Fruit fly (Drosophila melanogaster): Measurements from ENCODE around the gene Plzf.

Gene Plzf

DNA sequence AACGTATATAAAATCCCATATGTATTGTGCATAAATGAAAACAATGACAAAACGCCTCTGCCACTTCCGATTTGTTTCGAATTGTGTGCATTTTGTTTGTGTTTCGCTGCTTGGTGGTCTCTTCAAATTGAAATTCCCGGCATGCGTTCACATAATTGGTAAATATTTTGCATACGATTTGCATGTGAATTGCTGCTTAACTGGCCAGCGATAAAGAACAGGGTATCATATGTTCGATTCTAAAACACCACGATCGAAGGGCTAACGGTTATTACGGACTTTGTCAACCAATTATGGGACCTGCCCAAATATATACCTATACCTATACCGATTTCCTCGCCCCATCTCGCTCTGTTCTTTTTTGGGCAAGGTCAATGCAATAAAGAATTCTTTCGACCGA lies 20.6 kb downstream of the Plzf start:
- TF ChIP-seq CG31627 (GFP tag; optimal IDR thresholded peaks at IDR 0.05) (no peak), svp (GFP tag) (peak; percentile 67), Eip93F (GFP tag; optimal IDR thresholded peaks at IDR 0.05) (no peak), cyc (GFP tag; optimal IDR thresholded peaks at IDR 0.05) (no peak), Met (GFP tag; optimal IDR thresholded peaks at IDR 0.05) (peak; percentile 22), dac (GFP tag; optimal IDR thresholded peaks at IDR 0.05) (no peak), topi (GFP tag; optimal IDR thresholded peaks at IDR 0.05) (peak; percentile 2), CG3919 (GFP tag; optimal IDR thresholded peaks at IDR 0.05) (no peak)

DNA sequence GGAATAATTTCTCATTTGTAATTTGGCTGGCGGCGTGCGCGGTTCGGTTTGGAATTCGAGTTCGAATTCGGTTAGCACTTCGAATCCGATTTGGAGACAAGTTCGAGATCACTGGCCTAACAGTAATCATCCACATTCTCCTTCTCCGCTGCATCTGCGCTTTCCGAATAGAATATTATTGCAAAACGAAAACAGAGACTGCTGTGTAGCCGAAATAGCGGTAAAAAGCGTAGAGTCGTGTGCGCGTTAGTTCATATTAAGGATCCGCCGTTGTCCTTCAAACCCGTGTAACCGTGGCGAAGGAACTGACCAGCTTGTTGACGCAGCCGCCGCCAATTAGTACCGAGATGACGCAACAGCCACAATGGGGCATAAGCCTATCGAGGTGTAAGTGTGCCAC lies 21.3 kb downstream of the Plzf start, which contains the start of gene dmGlut:
TSS of gene dmGlut (plus strand) at position 4 of the 400 bp plus-strand sequence.
- TF ChIP-seq CG8319 (GFP tag; optimal IDR thresholded peaks at IDR 0.05) (no peak), net (GFP tag; optimal IDR thresholded peaks at IDR 0.05) (no peak), CG34406 (GFP tag; optimal IDR thresholded peaks at IDR 0.05) (no peak), CG4318 (GFP tag; optimal IDR thresholded peaks at IDR 0.05) (no peak), CG6163 (GFP tag; IDR thresholded peaks at IDR 0.05) (no peak), CG6854 (GFP tag; optimal IDR thresholded peaks at IDR 0.05) (no peak), acj6 (GFP tag; optimal IDR thresholded peaks at IDR 0.05) (no peak), svp (GFP tag) (no peak), eg (GFP tag; IDR thresholded peaks at IDR 0.05) (no peak), CG1621 (tag; optimal IDR thresholded peaks at IDR 0.05) (no peak), pdm3 (GFP tag; optimal IDR thresholded peaks at IDR 0.05) (no peak), CG10631 (GFP tag; optimal IDR thresholded peaks at IDR 0.05) (no peak), Sox102F (GFP tag; optimal IDR thresholded peaks at IDR 0.05) (no peak), Ets21C (GFP tag; optimal IDR thresholded peaks at IDR 0.05) (no peak), lz (GFP tag; optimal IDR thresholded peaks at IDR 0.05) (no peak), Gug (GFP tag; IDR thresholded peaks at IDR 0.05) (no peak), Blimp-1 (GFP tag; optimal IDR thresholded peaks at IDR 0.05) (no peak), Hr4 (GFP tag; optimal IDR thresholded peaks at IDR 0.05) (no peak), Eip75B (GFP tag; optimal IDR thresholded peaks at IDR 0.05) (no peak), CG31627 (GFP tag; optimal IDR thresholded peaks at IDR 0.05) (no peak)

DNA sequence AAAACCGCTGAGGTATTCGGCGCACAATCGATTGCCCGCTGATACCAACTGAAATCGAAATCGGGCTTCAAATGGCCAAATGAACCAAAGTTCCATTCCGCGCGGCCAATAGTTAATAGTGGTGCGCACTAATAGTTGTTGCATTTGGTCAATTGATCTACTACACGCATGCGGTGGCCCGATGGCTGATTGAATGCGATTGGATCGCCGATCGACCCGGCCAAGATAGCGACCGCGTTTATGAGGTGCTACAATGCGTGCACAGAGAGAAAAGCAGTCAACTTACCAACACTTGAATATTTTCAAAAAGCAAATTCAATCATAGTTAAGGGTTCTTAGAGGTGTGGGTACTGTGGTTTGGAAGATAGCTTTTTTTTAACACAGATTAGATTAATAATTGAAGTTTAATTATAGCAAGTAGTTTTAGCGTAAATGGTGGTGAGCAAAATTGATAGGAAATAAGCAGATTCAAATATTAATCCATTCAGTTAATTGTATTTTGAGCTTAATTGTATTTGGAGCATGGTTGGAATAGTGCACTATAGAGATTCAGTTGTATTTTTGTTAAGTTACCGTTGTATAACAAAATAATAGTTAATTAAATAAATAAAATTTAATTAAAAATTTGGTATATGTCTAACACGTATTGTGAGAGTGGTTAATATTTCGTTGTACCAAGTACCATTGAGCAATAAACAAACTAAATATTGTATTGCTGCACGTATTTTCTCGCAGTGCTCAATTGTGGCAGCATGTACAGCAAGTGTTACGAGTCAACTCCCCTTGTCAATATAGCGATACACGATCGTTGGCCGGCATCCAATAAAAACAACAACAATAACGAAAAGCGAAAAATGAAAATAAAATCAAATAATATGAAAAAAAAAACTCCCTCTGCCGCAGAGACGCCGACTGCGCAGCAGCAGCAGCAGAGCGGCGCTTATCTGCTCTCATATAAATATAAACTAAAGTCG lies 22.0 kb downstream of the Plzf start:
- TF ChIP-seq Hr39 (GFP tag; optimal IDR thresholded peaks at IDR 0.05) (peak; percentile 81), net (GFP tag; optimal IDR thresholded peaks at IDR 0.05) (peak; percentile 60), CG6808 (GFP tag; optimal IDR thresholded peaks at IDR 0.05) (peak; percentile 85), Hr4 (GFP tag; optimal IDR thresholded peaks at IDR 0.05) (peak; percentile 50), Sox15 (GFP tag; optimal IDR thresholded peaks at IDR 0.05) (peak; percentile 73), CG6276 (GFP tag; optimal IDR thresholded peaks at IDR 0.05) (peak; percentile 86), lz (GFP tag; optimal IDR thresholded peaks at IDR 0.05) (peak; percentile 75), Lpt (GFP tag; optimal IDR thresholded peaks at IDR 0.05) (no peak), svp (GFP tag) (peak; percentile 87), Ets96B (tag; optimal IDR thresholded peaks at IDR 0.05) (peak; percentile 77), acj6 (GFP tag; optimal IDR thresholded peaks at IDR 0.05) (peak; percentile 79), CG4318 (GFP tag; optimal IDR thresholded peaks at IDR 0.05) (peak; percentile 84), Gug (GFP tag; IDR thresholded peaks at IDR 0.05) (peak; percentile 56), CG11294 (GFP tag; IDR thresholded peaks at IDR 0.05) (peak; percentile 43), achi (GFP tag; optimal IDR thresholded peaks at IDR 0.05) (peak; percentile 75), CG32006 (GFP tag; optimal IDR thresholded peaks at IDR 0.05) (peak; percentile 92), CG16779 (tag; optimal IDR thresholded peaks at IDR 0.05) (peak; percentile 67), fkh (GFP tag; optimal IDR thresholded peaks at IDR 0.05) (no peak), Eip75B (GFP tag; optimal IDR thresholded peaks at IDR 0.05) (peak; percentile 1), cyc (GFP tag; optimal IDR thresholded peaks at IDR 0.05) (peak; percentile 40), CG6854 (GFP tag; optimal IDR thresholded peaks at IDR 0.05) (peak; percentile 65), CG6163 (GFP tag; IDR thresholded peaks at IDR 0.05) (peak; percentile 79; the same call in 2 of the 3 replicates), Eip78C (GFP tag) (peak; percentile 91), Eip93F (GFP tag; optimal IDR thresholded peaks at IDR 0.05) (peak; percentile 29), CG9139 (GFP tag; optimal IDR thresholded peaks at IDR 0.05) (peak; percentile 91), CG34406 (GFP tag; optimal IDR thresholded peaks at IDR 0.05) (peak; percentile 84), vri (GFP tag; optimal IDR thresholded peaks at IDR 0.05) (peak; percentile 68), Ets21C (GFP tag; optimal IDR thresholded peaks at IDR 0.05) (peak; percentile 62), CG31627 (GFP tag; optimal IDR thresholded peaks at IDR 0.05) (peak; percentile 74), CG15336 (GFP tag; IDR thresholded peaks at IDR 0.05) (peak; percentile 67), topi (GFP tag; optimal IDR thresholded peaks at IDR 0.05) (peak; percentile 75), CG3919 (GFP tag; optimal IDR thresholded peaks at IDR 0.05) (peak; percentile 80), spab (GFP tag; optimal IDR thresholded peaks at IDR 0.05) (peak; percentile 75), CG8119 (GFP tag; IDR thresholded peaks at IDR 0.05) (peak; percentile 69; the same call in 2 of the 3 replicates)

All from whole organism, prepupa.